Worm (Caenorhabditis elegans) whole organism, young adult: ENCODE measurements around the gene cdh-4.

ENCODE experiments used
- F23B12.7 ChIP-seq: sonication (generic microtip); optimal IDR thresholded peaks from 2 replicates; lab custom pipeline; 2017; ENCODE audit warnings: missing genetic modification characterization, mild to moderate bottlenecking, missing compliant biosample characterization, antibody characterized with exemption, moderate library complexity; ENCODE audit not compliant: insufficient read depth
- F57A8.1 ChIP-seq: fragments of 200-800 bp; sonication (Bioruptor generic); optimal IDR thresholded peaks from 2 replicates; lab custom pipeline; 2018; ENCODE audit warnings: mild to moderate bottlenecking, missing genetic modification characterization, moderate library complexity, missing compliant biosample characterization
- K11D2.4 ChIP-seq: fragments of 200-800 bp; sonication (Bioruptor generic); IDR thresholded peaks from 2 replicates; pipeline ENCODE4 v1.3.6; 2022; ENCODE audit warnings: missing genetic modification reagents, missing genetic modification characterization, missing compliant biosample characterization
- Y56A3A.18 ChIP-seq: fragments of 200-800 bp; sonication (Bioruptor generic); IDR thresholded peaks from 2 replicates; pipeline ENCODE4 v1.3.6; 2022; ENCODE audit warnings: missing genetic modification reagents, missing genetic modification characterization, missing compliant biosample characterization
- Y95B8A.8 ChIP-seq: fragments of 200-800 bp; sonication (Bioruptor generic); IDR thresholded peaks from 2 replicates; pipeline ENCODE4 v1.3.6; 2022; ENCODE audit warnings: missing genetic modification reagents, missing genetic modification characterization, missing compliant biosample characterization
- aptf-3 ChIP-seq: fragments of 200-800 bp; sonication (Bioruptor generic); IDR thresholded peaks from 2 replicates; pipeline ENCODE4 v1.3.6; 2022; ENCODE audit warnings: missing genetic modification characterization, missing compliant biosample characterization
- atf-7 ChIP-seq: sonication (generic microtip); optimal IDR thresholded peaks from 2 replicates; lab custom pipeline; 2017; ENCODE audit warnings: mild to moderate bottlenecking, missing genetic modification characterization, missing compliant biosample characterization
- attf-5 ChIP-seq: fragments of 200-800 bp; sonication (Bioruptor generic); optimal IDR thresholded peaks from 2 replicates; lab custom pipeline; 2018; ENCODE audit warnings: mild to moderate bottlenecking, missing genetic modification characterization, missing compliant biosample characterization
- cebp-1 ChIP-seq, 2 experiments: fragments of 200-800 bp in 1 of 2; sonication (Bioruptor generic) in 1 of 2; sonication (generic microtip) in 1 of 2; IDR thresholded peaks in 1 of 2; optimal IDR thresholded peaks in 1 of 2; 2 replicates each; pipeline versions ENCODE4 v1.3.6 to Lab custom; 2017 to 2022; ENCODE audit warnings: missing compliant biosample characterization in 2 of 2, missing genetic modification characterization in 2 of 2, mild to moderate bottlenecking in 1 of 2, missing genetic modification reagents in 1 of 2, moderate library complexity in 1 of 2
- ceh-27 ChIP-seq: fragments of 200-800 bp; sonication (Bioruptor generic); optimal IDR thresholded peaks from 2 replicates; lab custom pipeline; 2018; ENCODE audit warnings: mild to moderate bottlenecking, missing genetic modification characterization, moderate library complexity, missing compliant biosample characterization
- ceh-40 ChIP-seq: fragments of 200-800 bp; sonication (Bioruptor generic); IDR thresholded peaks from 2 replicates; pipeline ENCODE4 v1.3.6; 2022; ENCODE audit warnings: missing genetic modification characterization, missing compliant biosample characterization
- ceh-58 ChIP-seq: fragments of 200-800 bp; sonication (Bioruptor generic); IDR thresholded peaks from 2 replicates; pipeline ENCODE4 v1.3.6; 2022; ENCODE audit warnings: missing genetic modification characterization, missing compliant biosample characterization
- dox-1 ChIP-seq: fragments of 200-800 bp; sonication (Bioruptor generic); IDR thresholded peaks from 2 replicates; pipeline ENCODE4 v1.3.6; 2022; ENCODE audit warnings: missing genetic modification reagents, missing genetic modification characterization, missing compliant biosample characterization
- dpff-1 ChIP-seq: sonication (generic microtip); optimal IDR thresholded peaks from 2 replicates; lab custom pipeline; 2017; ENCODE audit warnings: mild to moderate bottlenecking, missing genetic modification characterization, missing compliant biosample characterization
- egl-18 ChIP-seq: fragments of 200-800 bp; sonication (Bioruptor generic); IDR thresholded peaks from 2 replicates; pipeline ENCODE4 v1.3.6; 2022; ENCODE audit warnings: missing genetic modification reagents, missing genetic modification characterization, missing compliant biosample characterization
- egrh-3 ChIP-seq: fragments of 200-800 bp; sonication (Bioruptor generic); IDR thresholded peaks from 2 replicates; pipeline ENCODE4 v1.3.6; 2022; ENCODE audit warnings: missing genetic modification reagents, missing genetic modification characterization, missing compliant biosample characterization
- ekl-4 ChIP-seq: fragments of 200-800 bp; sonication (Bioruptor generic); IDR thresholded peaks from 2 replicates; pipeline ENCODE4 v1.3.6; 2022; ENCODE audit warnings: missing genetic modification reagents, missing genetic modification characterization, missing compliant biosample characterization
- hlh-12 ChIP-seq: sonication (generic microtip); optimal IDR thresholded peaks from 2 replicates; lab custom pipeline; 2016; ENCODE audit warnings: missing genetic modification characterization, missing compliant biosample characterization
- lin-35 ChIP-seq, 3 experiments: fragments of 150-350 bp in 2 of 3; sonication (generic microtip) in 1 of 3; optimal IDR thresholded peaks; 2 replicates each; lab custom pipeline; 2014 to 2018; ENCODE audit warnings: missing biosample characterization in 3 of 3, missing genetic modification characterization in 3 of 3, missing genetic modification reagents in 3 of 3
- lin-40 ChIP-seq: sonication (generic microtip); optimal IDR thresholded peaks from 2 replicates; lab custom pipeline; 2016; ENCODE audit warnings: missing genetic modification characterization, mild to moderate bottlenecking, missing compliant biosample characterization, missing genotype, missing genetic modification reagents
- lin-54 ChIP-seq: fragments of 200-800 bp; sonication (Bioruptor generic); optimal IDR thresholded peaks from 2 replicates; lab custom pipeline; 2018; ENCODE audit warnings: mild to moderate bottlenecking, missing genetic modification characterization, missing compliant biosample characterization
- madf-6 ChIP-seq: fragments of 200-800 bp; sonication (Bioruptor generic); IDR thresholded peaks from 2 replicates; pipeline ENCODE4 v1.3.6; 2022; ENCODE audit warnings: missing genetic modification reagents, missing genetic modification characterization, missing compliant biosample characterization
- madf-8 ChIP-seq: fragments of 200-800 bp; sonication (Bioruptor generic); conservative IDR thresholded peaks from 2 replicates; pipeline ENCODE4 v1.3.6; 2022; ENCODE audit warnings: missing genetic modification reagents, missing genetic modification characterization, missing compliant biosample characterization
- mes-4 ChIP-seq: sonication (generic microtip); optimal IDR thresholded peaks from 2 replicates; lab custom pipeline; 2016; ENCODE audit warnings: missing genotype, missing genetic modification characterization, missing compliant biosample characterization
- nfyb-1 ChIP-seq: fragments of 200-800 bp; sonication (Bioruptor generic); IDR thresholded peaks from 2 replicates; pipeline ENCODE4 v1.3.6; 2022; ENCODE audit warnings: missing genetic modification reagents, missing genetic modification characterization, missing compliant biosample characterization
- nhr-27 ChIP-seq: fragments of 200-800 bp; sonication (Bioruptor generic); optimal IDR thresholded peaks from 2 replicates; lab custom pipeline; 2018; ENCODE audit warnings: mild to moderate bottlenecking, missing genetic modification characterization, moderate library complexity, missing compliant biosample characterization
- nhr-80 ChIP-seq: sonication (generic microtip); optimal IDR thresholded peaks from 2 replicates; lab custom pipeline; 2016; ENCODE audit warnings: missing genetic modification characterization, missing compliant biosample characterization
- nhr-90 ChIP-seq: sonication (generic microtip); optimal IDR thresholded peaks from 2 replicates; lab custom pipeline; 2016; ENCODE audit warnings: missing genotype, mild to moderate bottlenecking, missing genetic modification characterization, missing compliant biosample characterization
- pbrm-1 ChIP-seq: fragments of 200-800 bp; sonication (Bioruptor generic); IDR thresholded peaks from 2 replicates; pipeline ENCODE4 v1.3.6; 2022; ENCODE audit warnings: missing genetic modification reagents, missing genetic modification characterization, missing compliant biosample characterization
- snpc-4 ChIP-seq, 5 experiments: fragments of 150-350 bp in 1 of 5; sonication (generic microtip) in 4 of 5; optimal IDR thresholded peaks; 2 replicates each; lab custom pipeline; 2014 to 2018; ENCODE audit warnings: missing genetic modification characterization in 5 of 5, missing biosample characterization in 3 of 5, antibody characterized with exemption in 2 of 5, mild to moderate bottlenecking in 2 of 5, missing compliant biosample characterization in 2 of 5, missing genotype in 2 of 5, moderate library complexity in 2 of 5, missing genetic modification reagents in 1 of 5
- tbp1 ChIP-seq: fragments of 200-800 bp; sonication (Bioruptor generic); optimal IDR thresholded peaks from 2 replicates; lab custom pipeline; 2018; ENCODE audit warnings: mild to moderate bottlenecking, missing genetic modification characterization, missing compliant biosample characterization
- tbx-9 ChIP-seq: sonication (generic microtip); optimal IDR thresholded peaks from 2 replicates; lab custom pipeline; 2016; ENCODE audit warnings: borderline replicate concordance, missing genetic modification characterization, inconsistent platforms, missing compliant biosample characterization
- tlf-1 ChIP-seq: fragments of 200-800 bp; sonication (Bioruptor generic); optimal IDR thresholded peaks from 2 replicates; lab custom pipeline; 2018; ENCODE audit warnings: mild to moderate bottlenecking, missing genetic modification characterization, missing compliant biosample characterization
- ztf-25 ChIP-seq: fragments of 200-800 bp; sonication (Bioruptor generic); IDR thresholded peaks from 2 replicates; pipeline ENCODE4 v1.3.6; 2022; ENCODE audit warnings: missing genetic modification reagents, missing genetic modification characterization, missing compliant biosample characterization
- ztf-3 ChIP-seq: fragments of 200-800 bp; sonication (Bioruptor generic); optimal IDR thresholded peaks from 2 replicates; lab custom pipeline; 2018; ENCODE audit warnings: mild to moderate bottlenecking, missing genetic modification characterization, missing compliant biosample characterization
- ztf-6 ChIP-seq: fragments of 200-800 bp; sonication (Bioruptor generic); IDR thresholded peaks from 2 replicates; pipeline ENCODE4 v1.3.6; 2022; ENCODE audit warnings: missing genetic modification reagents, missing genetic modification characterization, missing compliant biosample characterization

The cdh-4 gene

DNA sequence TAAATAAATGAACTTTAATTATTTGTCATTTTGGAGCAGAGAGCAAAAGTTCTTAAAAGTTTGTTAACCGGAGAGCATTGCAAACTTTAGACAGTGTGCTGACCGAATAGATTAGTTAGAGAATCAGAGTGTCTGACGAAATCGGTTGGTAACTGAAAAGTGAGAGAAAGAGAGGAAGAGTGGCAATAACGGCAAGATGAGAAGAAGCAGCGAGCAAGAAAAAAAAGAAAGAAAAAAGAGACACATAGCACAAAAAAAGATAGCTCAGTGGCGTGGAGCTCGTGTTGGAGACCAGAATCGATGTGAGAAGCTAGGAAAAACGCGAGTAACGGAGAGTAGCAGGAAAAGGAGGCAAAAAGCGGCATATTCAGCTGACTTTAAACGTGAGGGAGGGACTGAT, 15.8 kb upstream of the cdh-4 start (continued):
- TF ChIP-seq lin-54 (GFP tag; lab: Kevin White, UChicago): no peak
- TF ChIP-seq attf-5 (GFP tag; lab: Kevin White, UChicago): peak; percentile 33
- TF ChIP-seq tbx-9: no peak
- TF ChIP-seq nhr-80 (tag; lab: Kevin White, UChicago): peak; percentile 73
- TF ChIP-seq mes-4: no peak
- no peak for TF ChIP-seq K11D2.4 (GFP tag; lab: Robert Waterston, UW)
- no peak for TF ChIP-seq F23B12.7 (tag; lab: Kevin White, UChicago)
- no peak for TF ChIP-seq ztf-6 (GFP tag; lab: Robert Waterston, UW)
- no peak for TF ChIP-seq nfyb-1
- no peak for TF ChIP-seq dpff-1 (tag; lab: Kevin White, UChicago)
- TF ChIP-seq dox-1: peak; percentile 51; the same call in 1 of the 2 replicates
- TF ChIP-seq, all 124 proteins: peak for 11

DNA sequence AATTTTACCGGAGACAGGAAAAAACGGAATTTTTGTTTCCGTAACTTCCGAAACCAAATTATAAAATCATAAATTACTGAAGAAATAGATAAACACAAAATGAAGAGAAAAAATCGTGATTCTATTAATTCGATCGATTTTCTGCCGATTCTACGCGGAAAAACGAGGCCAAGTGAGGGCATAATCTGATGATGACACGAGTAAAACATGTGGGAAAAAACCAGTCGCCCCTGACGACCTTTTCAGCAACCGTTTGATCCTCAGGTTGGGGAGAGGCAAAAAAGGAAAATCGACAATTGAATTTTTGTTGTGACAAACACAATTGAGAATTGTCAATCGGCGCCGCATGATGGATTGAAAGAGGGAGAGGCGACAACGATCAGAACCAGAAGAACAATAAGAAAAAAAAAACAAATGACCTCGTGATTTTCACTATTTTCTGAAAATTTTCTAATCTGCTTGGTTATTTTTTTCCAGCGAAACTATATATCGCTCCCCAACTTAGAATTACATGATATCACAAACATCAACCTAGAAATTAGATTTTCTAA, 15.1 kb upstream of the cdh-4 start:
- TF ChIP-seq pbrm-1 (GFP tag; lab: Robert Waterston, UW) (0 out of 2 replicates have a peak, but pooled peaks have one; percentile 36), ceh-58 (no peak)

DNA sequence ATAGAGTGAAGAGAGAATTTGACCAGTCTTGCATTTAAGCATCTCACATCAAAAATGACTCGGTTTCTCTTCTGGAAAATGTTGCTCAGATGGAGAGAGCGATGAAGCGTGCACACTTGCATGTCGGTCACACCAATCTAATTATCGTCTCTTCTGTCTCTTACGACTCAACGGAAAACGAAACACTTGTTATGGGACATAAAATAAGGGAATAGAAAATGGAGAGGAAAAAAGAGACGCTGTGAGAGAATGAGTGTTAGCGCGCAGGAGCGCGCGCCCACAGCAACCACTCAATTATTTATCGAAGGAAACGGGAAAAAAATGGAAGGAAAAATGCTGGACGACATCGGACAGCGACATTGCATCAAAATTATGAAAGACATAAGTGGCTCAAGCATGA, 14.4 kb upstream of the cdh-4 start:
- no peak for TF ChIP-seq nfyb-1
- no peak for TF ChIP-seq mes-4
- TF ChIP-seq egl-18: no peak
- TF ChIP-seq lin-40 (tag; lab: Kevin White, UChicago): no peak
- TF ChIP-seq ceh-27 (GFP tag; lab: Kevin White, UChicago): peak; percentile 61
- no peak for TF ChIP-seq snpc-4 (GFP tag; optimal IDR thresholded peaks at IDR 0.05; lab: Kevin White, UChicago)
- no peak for TF ChIP-seq snpc-4 (tag; optimal IDR thresholded peaks at IDR 0.05; lab: Kevin White, UChicago)
- no peak for TF ChIP-seq Y56A3A.18 (GFP tag; lab: Robert Waterston, UW)
- no peak for TF ChIP-seq tbp1 (GFP tag; lab: Kevin White, UChicago)
- TF ChIP-seq tlf-1 (GFP tag; lab: Kevin White, UChicago): peak; percentile 25
- TF ChIP-seq nhr-27 (tag; lab: Kevin White, UChicago): no peak
- no peak for TF ChIP-seq ztf-25
- TF ChIP-seq cebp-1 (GFP tag; IDR thresholded peaks at IDR 0.05; lab: Robert Waterston, UW): no peak
- TF ChIP-seq cebp-1 (tag; optimal IDR thresholded peaks at IDR 0.05; lab: Kevin White, UChicago): peak; percentile 46
- no peak for TF ChIP-seq madf-8 (GFP tag; lab: Robert Waterston, UW)

DNA sequence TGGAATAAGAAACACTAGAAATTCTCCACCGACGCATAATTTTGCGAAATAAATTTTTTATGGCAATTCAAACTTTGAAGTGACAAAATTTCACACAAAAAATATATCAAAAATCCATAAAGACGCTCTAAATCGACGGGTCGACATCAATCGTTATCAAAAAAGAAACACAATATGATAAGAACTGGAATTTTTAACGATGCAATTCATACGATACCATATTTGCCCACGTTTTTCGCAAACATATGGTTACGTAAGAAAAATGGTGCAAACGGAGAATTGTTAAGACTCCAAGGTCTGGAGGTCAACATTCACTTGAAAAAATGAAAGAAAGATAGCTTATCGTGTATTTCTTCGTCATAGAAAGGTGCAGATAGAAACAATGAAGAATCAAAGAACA, 14.0 kb upstream of the cdh-4 start:
- TF ChIP-seq F23B12.7 (tag; lab: Kevin White, UChicago): no peak
- peak; percentile 70 for TF ChIP-seq nhr-80 (tag; lab: Kevin White, UChicago)
- TF ChIP-seq aptf-3 (GFP tag; lab: Robert Waterston, UW): no peak
- TF ChIP-seq, all 124 proteins: peak for 1

DNA sequence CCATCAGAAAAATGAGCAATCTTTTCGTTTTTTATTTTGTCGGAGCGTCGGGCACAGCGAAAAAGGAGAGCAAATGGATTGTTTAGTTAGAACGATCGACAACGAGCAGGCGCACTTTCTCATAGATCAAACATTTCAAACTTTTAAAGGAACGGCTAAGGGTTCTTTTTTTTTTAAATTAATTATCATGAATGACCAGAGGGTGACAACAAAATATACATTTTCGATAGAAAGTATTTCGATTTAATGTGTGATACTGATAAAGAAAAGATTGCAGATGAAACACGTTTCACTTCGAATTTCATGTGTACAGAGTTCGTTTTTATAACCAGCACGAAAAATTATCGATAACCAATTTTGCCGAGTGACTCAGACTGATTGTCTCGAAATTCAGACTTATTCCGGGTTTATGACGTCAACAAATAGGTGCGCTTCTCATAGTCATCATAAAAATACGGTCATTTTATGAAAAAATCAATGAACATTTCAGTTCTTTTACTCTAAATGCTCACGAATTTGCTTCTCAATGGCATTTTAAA, 13.5 kb upstream of the cdh-4 start:
- TF ChIP-seq hlh-12 (tag; lab: Kevin White, UChicago) (no peak), egrh-3 (GFP tag; lab: Robert Waterston, UW) (no peak), nhr-80 (tag; lab: Kevin White, UChicago) (peak; percentile 21), madf-8 (GFP tag; lab: Robert Waterston, UW) (no peak), nhr-90 (no peak), madf-6 (GFP tag; lab: Robert Waterston, UW) (no peak), Y95B8A.8 (no peak), dox-1 (no peak), ztf-3 (GFP tag; lab: Kevin White, UChicago) (no peak), ekl-4 (no peak), lin-35 (GFP tag; optimal IDR thresholded peaks at IDR 0.05; lab: Kevin White, UChicago) (no peak), F57A8.1 (no peak), ceh-40 (GFP tag; lab: Robert Waterston, UW) (no peak), atf-7 (tag; lab: Kevin White, UChicago) (peak; percentile 80), tlf-1 (GFP tag; lab: Kevin White, UChicago) (no peak)
